Worm (Caenorhabditis elegans) whole organism, L3 larva: ENCODE results near the gene uev-2.

ENCODE experiments used
- daf-12 ChIP-seq: fragments of 150-350 bp; optimal IDR thresholded peaks from 2 replicates; lab custom pipeline; 2014; ENCODE audit warnings: missing biosample characterization, missing genetic modification reagents, missing genetic modification characterization
- nhr-237 ChIP-seq: fragments of 150-350 bp; optimal IDR thresholded peaks from 2 replicates; lab custom pipeline; 2014; ENCODE audit warnings: missing biosample characterization, missing genetic modification characterization
- unc-62 ChIP-seq: fragments of 150-350 bp; sonication (generic microtip); optimal IDR thresholded peaks from 4 replicates; lab custom pipeline; 2014; ENCODE audit warnings: missing biosample characterization, missing genetic modification reagents, missing genetic modification characterization

DNA sequence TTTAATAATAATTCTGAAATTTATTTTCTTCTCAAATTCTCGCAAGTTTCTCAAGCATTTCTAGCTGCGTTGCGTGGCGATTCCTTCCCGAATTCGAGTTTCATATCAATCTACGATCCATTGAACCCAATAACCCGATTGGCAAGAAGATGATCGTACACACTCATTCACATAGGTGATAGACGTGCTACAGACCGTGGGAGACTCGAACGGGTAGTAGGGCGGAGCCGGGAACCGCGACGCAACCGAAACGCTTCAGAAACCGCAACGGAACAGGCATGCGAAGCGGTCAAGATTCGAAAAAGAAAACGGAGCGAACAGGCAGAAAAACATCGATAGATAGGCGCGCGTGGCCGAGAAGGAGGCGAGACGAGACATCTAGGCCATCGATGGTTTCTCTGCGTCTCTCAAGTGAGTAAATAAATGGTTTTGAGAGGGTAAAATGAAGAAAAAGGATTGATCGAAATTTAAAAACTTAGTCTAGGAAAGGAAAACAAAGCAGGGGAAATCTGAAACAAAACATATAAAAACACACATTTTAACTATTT is 20.6 kb downstream of the uev-2 start, which contains the start of gene madf-11:
- TF ChIP-seq nhr-237 (tag; lab: Kevin White, UChicago) (no peak), daf-12 (no peak), unc-62 (GFP tag; lab: Kevin White, UChicago) (no peak)
